Fruit fly (Drosophila melanogaster) whole organism, pupa: ENCODE results near the gene Iris.

Source experiments
- CG17806 ChIP-seq: fragments of 200-800 bp; sonication (Bioruptor generic); optimal IDR thresholded peaks from 2 replicates; lab custom pipeline; 2018; ENCODE audit warnings: missing biosample characterization, mild to moderate bottlenecking, missing genetic modification characterization, moderate library complexity
- CG34367 ChIP-seq: fragments of 200-800 bp; sonication (Bioruptor generic); optimal IDR thresholded peaks from 2 replicates; lab custom pipeline; 2018; ENCODE audit warnings: missing biosample characterization, mild to moderate bottlenecking, missing genetic modification characterization
- CG8301 ChIP-seq: fragments of 200-800 bp; sonication (Bioruptor generic); optimal IDR thresholded peaks from 2 replicates; lab custom pipeline; 2018; ENCODE audit warnings: missing biosample characterization, mild to moderate bottlenecking, missing genetic modification characterization
- fd96Ca ChIP-seq: fragments of 200-800 bp; sonication (Bioruptor generic); IDR thresholded peaks from 3 replicates; pipeline ENCODE4 v1.3.6; 2022; ENCODE audit warnings: missing biosample characterization, missing genetic modification characterization

- no peak for TF ChIP-seq CG34367 (tag; lab: Kevin White, UChicago)
- TF ChIP-seq CG8301 (tag; lab: Kevin White, UChicago), result no peak
- no peak for TF ChIP-seq fd96Ca (GFP tag; lab: Robert Waterston, UW)
- TF ChIP-seq CG17806 (tag; lab: Kevin White, UChicago), result no peak
Measured at dm6 chr2L:1108029-1108688, 25.7 kb downstream of the Iris start, which contains the start of the genes PolrMT and CG14339.
